Worm (Caenorhabditis elegans): ENCODE measurements around the gene srxa-8.

Gene srxa-8

DNA sequence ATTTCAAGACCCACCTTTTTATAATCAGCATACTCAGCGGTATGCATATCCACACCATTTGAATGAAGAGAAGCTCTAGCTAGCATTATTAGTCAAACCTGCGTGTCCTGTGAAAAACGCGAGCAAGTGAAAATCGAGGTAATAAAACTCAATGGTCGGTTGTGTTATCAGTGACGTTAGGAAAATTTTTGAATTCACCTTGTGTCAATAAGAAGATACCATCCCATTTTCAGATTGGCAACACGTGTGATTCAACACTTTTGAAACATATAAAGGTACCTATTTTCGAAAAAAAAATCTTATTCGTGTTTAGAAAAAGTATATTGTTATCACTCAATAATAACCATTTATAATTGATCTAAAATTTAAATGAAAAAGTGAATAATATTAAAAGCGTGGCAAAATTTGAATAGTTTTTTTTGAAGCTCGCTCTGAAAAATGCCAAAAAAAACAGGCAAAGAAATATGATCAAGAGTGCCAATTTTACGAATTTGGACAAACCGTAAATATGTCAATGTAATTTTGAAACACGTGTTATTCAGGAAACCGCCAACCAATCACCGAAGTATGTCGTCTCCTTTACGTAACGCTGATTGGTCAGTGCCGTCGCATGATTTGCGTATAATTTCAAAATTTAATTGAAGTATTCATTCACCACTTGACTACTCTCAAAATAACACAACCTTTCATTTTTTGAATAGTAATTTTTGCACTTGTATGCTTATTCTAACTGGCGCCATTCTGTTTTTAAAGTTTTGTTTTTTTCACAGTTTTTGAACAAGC lies 3.2 kb upstream of the srxa-8 start, which contains the start of gene F46G10.1:
TSS of gene F46G10.1 (minus strand) at position 115 of the 783 bp plus-strand sequence.
- no peak for TF ChIP-seq him-1 (tag; optimal IDR thresholded peaks at IDR 0.05)

ce11 chrX:13310763-13311162 lies 2.1 kb upstream of the srxa-8 start:
- TF ChIP-seq him-1 (tag; optimal IDR thresholded peaks at IDR 0.05), result no peak
- no peak for TF ChIP-seq W03F9.2 (tag; optimal IDR thresholded peaks at IDR 0.05)
- TF ChIP-seq dao-5 (tag; optimal IDR thresholded peaks at IDR 0.05), result no peak

DNA sequence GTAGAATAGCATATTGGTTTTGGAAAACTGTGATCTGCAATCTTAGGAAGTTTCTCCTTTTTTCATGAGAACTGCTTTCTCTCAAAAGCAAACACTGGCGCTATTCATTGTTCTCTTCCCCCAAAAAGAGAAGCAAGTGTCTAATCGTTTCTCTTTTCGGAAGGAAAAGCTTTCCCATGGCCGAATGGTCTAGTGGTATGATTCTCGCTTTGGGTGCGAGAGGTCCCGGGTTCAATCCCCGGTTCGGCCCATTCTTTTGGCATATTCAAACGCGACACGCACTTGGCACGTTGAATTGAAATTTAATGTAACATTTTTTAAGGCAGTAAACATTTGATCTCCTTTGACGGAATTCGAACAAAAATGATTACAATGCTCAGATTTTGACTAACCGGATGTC lies 793 bp downstream of the srxa-8 start:
- TF ChIP-seq dao-5 (tag; optimal IDR thresholded peaks at IDR 0.05) (no peak), W03F9.2 (tag; optimal IDR thresholded peaks at IDR 0.05) (no peak), him-1 (tag; optimal IDR thresholded peaks at IDR 0.05) (no peak)

- TF ChIP-seq W03F9.2 (tag; optimal IDR thresholded peaks at IDR 0.05), result peak; percentile 80
- TF ChIP-seq dao-5 (tag; optimal IDR thresholded peaks at IDR 0.05), result peak; percentile 93
- TF ChIP-seq him-1 (tag; optimal IDR thresholded peaks at IDR 0.05), result peak; percentile 89
Measured at ce11 chrX:13306869-13307446, 1.7 kb downstream of the srxa-8 start.

- TF ChIP-seq dao-5 (tag; optimal IDR thresholded peaks at IDR 0.05) (no peak), W03F9.2 (tag; optimal IDR thresholded peaks at IDR 0.05) (no peak), him-1 (tag; optimal IDR thresholded peaks at IDR 0.05) (no peak)
Measured at ce11 chrX:13305779-13306178, 2.9 kb downstream of the srxa-8 start, which contains the start of gene srd-43. Gene srd-43, minus strand, starts transcription at chrX:13305844.

ce11 chrX:13303357-13303756 lies 5.3 kb downstream of the srxa-8 start, which contains the start of gene srd-42:
Gene srd-42, minus strand, starts transcription at chrX:13303457.
- TF ChIP-seq him-1 (tag; optimal IDR thresholded peaks at IDR 0.05) (no peak), W03F9.2 (tag; optimal IDR thresholded peaks at IDR 0.05) (no peak), dao-5 (tag; optimal IDR thresholded peaks at IDR 0.05) (no peak)

ce11 chrX:13300503-13300902 lies 8.1 kb downstream of the srxa-8 start, which contains the start of gene srd-39:
Gene srd-39, minus strand, starts transcription at chrX:13300603.
- TF ChIP-seq W03F9.2 (tag; optimal IDR thresholded peaks at IDR 0.05) (no peak), him-1 (tag; optimal IDR thresholded peaks at IDR 0.05) (no peak), dao-5 (tag; optimal IDR thresholded peaks at IDR 0.05) (no peak)

DNA sequence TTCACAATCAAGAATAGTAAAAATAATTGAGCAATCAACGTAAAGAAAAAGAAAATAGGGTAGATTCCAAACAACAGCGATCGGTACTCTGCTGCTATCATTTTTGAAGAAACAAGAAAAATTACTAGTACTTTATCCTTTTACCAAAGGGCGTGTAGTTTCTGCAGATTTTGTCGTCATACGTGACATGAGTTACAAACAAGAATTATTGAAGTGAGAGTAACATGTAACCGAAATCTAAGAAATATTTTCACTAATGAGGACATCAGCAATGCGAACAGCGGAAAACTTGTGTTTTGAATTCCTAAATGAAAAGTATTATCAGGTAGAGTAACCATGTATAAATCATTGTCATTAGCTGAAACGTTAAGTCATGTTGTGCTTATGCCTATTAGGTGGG lies 14.0 kb downstream of the srxa-8 start, which contains the start of gene srd-36:
TSS of gene srd-36 (minus strand) at position 101 of the 400 bp plus-strand sequence.
- no peak for TF ChIP-seq dao-5 (tag; optimal IDR thresholded peaks at IDR 0.05)
- TF ChIP-seq W03F9.2 (tag; optimal IDR thresholded peaks at IDR 0.05), result no peak
- no peak for TF ChIP-seq him-1 (tag; optimal IDR thresholded peaks at IDR 0.05)

ce11 chrX:13293023-13293422 lies 15.6 kb downstream of the srxa-8 start:
- TF ChIP-seq him-1 (tag; optimal IDR thresholded peaks at IDR 0.05) (no peak), W03F9.2 (tag; optimal IDR thresholded peaks at IDR 0.05) (no peak), dao-5 (tag; optimal IDR thresholded peaks at IDR 0.05) (no peak)

DNA sequence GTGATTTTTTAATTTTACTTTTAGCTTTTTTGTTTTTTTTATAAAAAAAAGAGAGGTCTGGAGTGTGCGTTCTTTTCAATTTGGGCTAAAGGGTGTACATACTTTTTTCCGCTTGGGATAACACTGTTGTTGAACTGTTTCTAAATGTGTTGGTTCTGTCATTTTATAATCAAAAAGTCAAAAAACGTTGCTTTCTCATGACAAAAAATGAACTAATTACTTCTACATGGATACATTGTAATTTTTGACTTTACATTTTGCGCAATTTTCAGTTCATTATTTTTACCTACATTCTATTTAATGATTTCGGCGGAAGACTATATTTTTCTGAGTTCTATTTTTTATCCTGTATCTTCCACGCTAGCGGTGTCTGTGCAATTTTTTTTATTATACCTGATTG lies 17.1 kb downstream of the srxa-8 start, which contains the start of gene srd-38:
TSS of gene srd-38 (plus strand) at position 301 of the 400 bp plus-strand sequence.
- no peak for TF ChIP-seq dao-5 (tag; optimal IDR thresholded peaks at IDR 0.05)
- TF ChIP-seq W03F9.2 (tag; optimal IDR thresholded peaks at IDR 0.05), result no peak
- TF ChIP-seq him-1 (tag; optimal IDR thresholded peaks at IDR 0.05), result no peak

- TF ChIP-seq dao-5 (tag; optimal IDR thresholded peaks at IDR 0.05) (no peak), W03F9.2 (tag; optimal IDR thresholded peaks at IDR 0.05) (no peak), him-1 (tag; optimal IDR thresholded peaks at IDR 0.05) (no peak)
Measured at ce11 chrX:13290531-13290930, 18.1 kb downstream of the srxa-8 start, which contains the start of gene R04D3.3. Gene R04D3.3, minus strand, starts transcription at chrX:13290631.

ce11 chrX:13288715-13289114 lies 19.9 kb downstream of the srxa-8 start, which contains the start of gene R04D3.4:
Gene R04D3.4, minus strand, starts transcription at chrX:13288815.
- TF ChIP-seq him-1 (tag; optimal IDR thresholded peaks at IDR 0.05) (no peak), W03F9.2 (tag; optimal IDR thresholded peaks at IDR 0.05) (no peak), dao-5 (tag; optimal IDR thresholded peaks at IDR 0.05) (no peak)

DNA sequence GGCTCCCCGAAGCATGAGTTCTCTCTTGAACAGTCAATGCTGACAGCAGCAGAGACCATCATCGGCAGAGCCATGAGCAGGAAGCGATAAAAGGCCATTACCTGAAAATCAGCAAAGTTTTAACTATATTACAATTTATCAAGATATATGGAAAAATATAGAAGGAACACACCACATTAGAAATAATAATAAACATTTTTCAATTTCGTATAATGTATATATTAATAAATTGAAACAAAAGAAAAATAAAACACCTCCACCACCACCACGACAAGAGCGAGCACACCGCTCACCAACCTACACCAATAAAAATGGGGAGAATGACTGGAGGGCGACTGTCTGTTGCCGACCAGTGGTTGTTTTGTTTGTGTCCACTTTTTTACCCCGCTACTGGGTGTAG lies 22.1 kb downstream of the srxa-8 start, which contains the start of gene R04D3.2:
TSS of gene R04D3.2 (minus strand) at position 101 of the 400 bp plus-strand sequence.
- no peak for TF ChIP-seq W03F9.2 (tag; optimal IDR thresholded peaks at IDR 0.05)
- TF ChIP-seq him-1 (tag; optimal IDR thresholded peaks at IDR 0.05), result no peak
- no peak for TF ChIP-seq dao-5 (tag; optimal IDR thresholded peaks at IDR 0.05)

DNA sequence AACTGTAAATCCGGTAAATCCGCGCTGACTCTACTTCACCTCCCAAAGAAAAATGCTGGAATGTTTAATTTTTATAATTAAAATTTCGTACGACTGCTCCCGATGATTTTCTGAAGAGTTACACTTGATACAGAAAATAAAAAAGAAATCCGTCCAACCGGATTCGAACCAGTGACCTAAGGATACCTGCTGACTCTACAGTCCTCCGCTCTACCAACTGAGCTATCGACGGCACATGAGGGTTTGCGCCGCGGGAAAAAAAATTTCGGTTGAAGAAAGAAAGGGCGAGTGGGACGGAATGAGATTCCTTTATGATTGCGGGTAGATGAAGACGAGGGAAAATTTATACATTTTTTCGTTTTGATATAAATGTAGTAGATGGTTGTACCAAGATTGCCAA lies 24.0 kb downstream of the srxa-8 start:
- TF ChIP-seq W03F9.2 (tag; optimal IDR thresholded peaks at IDR 0.05), result no peak

Data from whole organism, L4/young adult.